Worm (Caenorhabditis elegans) whole organism, young adult: ENCODE data around the gene rfc-1.

Experiments used
- F39B2.1 ChIP-seq: fragments of 200-800 bp; sonication (Bioruptor generic); IDR thresholded peaks from 2 replicates; pipeline ENCODE4 v1.3.6; 2022; ENCODE audit warnings: missing genetic modification reagents, missing genetic modification characterization, missing compliant biosample characterization
- F49E8.2 ChIP-seq: sonication (generic microtip); optimal IDR thresholded peaks from 3 replicates; lab custom pipeline; 2017; ENCODE audit warnings: missing genetic modification characterization, mild to moderate bottlenecking, missing compliant biosample characterization, antibody characterized with exemption, moderate library complexity; ENCODE audit not compliant: insufficient read depth
- T07F8.4 ChIP-seq: sonication (generic microtip); optimal IDR thresholded peaks from 2 replicates; lab custom pipeline; 2016; ENCODE audit warnings: mild to moderate bottlenecking, missing genetic modification characterization, moderate library complexity, missing compliant biosample characterization
- ama-1 ChIP-seq, 3 experiments: fragments of 150-350 bp in 1 of 3; sonication (generic microtip) in 2 of 3; optimal IDR thresholded peaks; 2 replicates each; lab custom pipeline; 2014 to 2018; ENCODE audit warnings: missing biosample characterization in 2 of 3, missing genetic modification characterization in 2 of 3, missing genetic modification reagents in 2 of 3
- cebp-1 ChIP-seq, 2 experiments: fragments of 200-800 bp in 1 of 2; sonication (Bioruptor generic) in 1 of 2; sonication (generic microtip) in 1 of 2; IDR thresholded peaks in 1 of 2; optimal IDR thresholded peaks in 1 of 2; 2 replicates each; pipeline versions ENCODE4 v1.3.6 to Lab custom; 2017 to 2022; ENCODE audit warnings: missing compliant biosample characterization in 2 of 2, missing genetic modification characterization in 2 of 2, mild to moderate bottlenecking in 1 of 2, missing genetic modification reagents in 1 of 2, moderate library complexity in 1 of 2
- ceh-40 ChIP-seq: fragments of 200-800 bp; sonication (Bioruptor generic); IDR thresholded peaks from 2 replicates; pipeline ENCODE4 v1.3.6; 2022; ENCODE audit warnings: missing genetic modification characterization, missing compliant biosample characterization
- him-1 ChIP-seq: sonication (generic microtip); optimal IDR thresholded peaks from 2 replicates; lab custom pipeline; 2016; ENCODE audit warnings: missing genotype, missing genetic modification reagents, missing genetic modification characterization, missing compliant biosample characterization
- let-526 ChIP-seq: fragments of 200-800 bp; sonication (Bioruptor generic); IDR thresholded peaks from 2 replicates; pipeline ENCODE4 v1.3.6; 2022; ENCODE audit warnings: missing genetic modification reagents, missing genetic modification characterization, missing compliant biosample characterization
- lin-26 ChIP-seq: fragments of 200-800 bp; sonication (Bioruptor generic); IDR thresholded peaks from 2 replicates; pipeline ENCODE4 v1.3.6; 2022; ENCODE audit warnings: missing genetic modification reagents, missing genetic modification characterization, missing compliant biosample characterization
- nfya-1 ChIP-seq: sonication (generic microtip); optimal IDR thresholded peaks from 2 replicates; lab custom pipeline; 2017; ENCODE audit warnings: antibody characterized with exemption, missing compliant biosample characterization, missing genetic modification characterization, borderline replicate concordance; ENCODE audit not compliant: insufficient read depth
- sdz-38 ChIP-seq: sonication (generic microtip); optimal IDR thresholded peaks from 2 replicates; lab custom pipeline; 2016; ENCODE audit warnings: missing genotype, missing genetic modification characterization, missing compliant biosample characterization
- snpc-1.1 ChIP-seq: sonication (generic microtip); optimal IDR thresholded peaks from 2 replicates; lab custom pipeline; 2017; ENCODE audit warnings: missing genetic modification characterization, mild to moderate bottlenecking, missing compliant biosample characterization, antibody characterized with exemption, moderate library complexity, missing genotype, missing genetic modification reagents; ENCODE audit not compliant: insufficient read depth
- snpc-4 ChIP-seq, 5 experiments: fragments of 150-350 bp in 1 of 5; sonication (generic microtip) in 4 of 5; optimal IDR thresholded peaks; 2 replicates each; lab custom pipeline; 2014 to 2018; ENCODE audit warnings: missing genetic modification characterization in 5 of 5, missing biosample characterization in 3 of 5, antibody characterized with exemption in 2 of 5, mild to moderate bottlenecking in 2 of 5, missing compliant biosample characterization in 2 of 5, missing genotype in 2 of 5, moderate library complexity in 2 of 5, missing genetic modification reagents in 1 of 5
- tbx-9 ChIP-seq: sonication (generic microtip); optimal IDR thresholded peaks from 2 replicates; lab custom pipeline; 2016; ENCODE audit warnings: borderline replicate concordance, missing genetic modification characterization, inconsistent platforms, missing compliant biosample characterization

- TF ChIP-seq snpc-1.1 (tag; lab: Kevin White, UChicago) (peak; percentile 56), ama-1 (optimal IDR thresholded peaks at IDR 0.05; lab: Kevin White, UChicago) (no peak), ama-1 (GFP tag; optimal IDR thresholded peaks at IDR 0.05; lab: Kevin White, UChicago) (no peak), F39B2.1 (GFP tag; lab: Robert Waterston, UW) (no peak), cebp-1 (GFP tag; IDR thresholded peaks at IDR 0.05; lab: Robert Waterston, UW) (no peak), cebp-1 (tag; optimal IDR thresholded peaks at IDR 0.05; lab: Kevin White, UChicago) (no peak), snpc-4 (GFP tag; optimal IDR thresholded peaks at IDR 0.05; lab: Kevin White, UChicago) (no peak), snpc-4 (tag; optimal IDR thresholded peaks at IDR 0.05; lab: Kevin White, UChicago) (peak in 3 of 4 experiments; percentile 41 to 59 (median 44)), nfya-1 (tag; lab: Kevin White, UChicago) (no peak), him-1 (tag; lab: Kevin White, UChicago) (peak; percentile 25), let-526 (GFP tag; lab: Robert Waterston, UW) (no peak), sdz-38 (tag; lab: Kevin White, UChicago) (no peak), tbx-9 (tag; lab: Kevin White, UChicago) (no peak), ceh-40 (GFP tag; lab: Robert Waterston, UW) (no peak), T07F8.4 (tag; lab: Kevin White, UChicago) (no peak), F49E8.2 (tag; lab: Kevin White, UChicago) (peak; percentile 69), lin-26 (GFP tag; lab: Robert Waterston, UW) (no peak)
Observed at ce11 chrV:14645817-14646789, at the start of gene rfc-1, which contains the start of gene pmp-3.
